Worm (Caenorhabditis elegans) whole organism, L4/young adult: ENCODE results near the gene ZK1127.13.

Experiments
- W03F9.2 ChIP-seq: fragments of 150-350 bp; optimal IDR thresholded peaks from 2 replicates; lab custom pipeline; 2014; ENCODE audit warnings: missing biosample characterization, missing genetic modification characterization
- him-1 ChIP-seq: sonication (generic microtip); optimal IDR thresholded peaks from 2 replicates; lab custom pipeline; 2016; ENCODE audit warnings: missing genotype, missing genetic modification reagents, missing genetic modification characterization, missing compliant biosample characterization

ce11 chrII:7100838-7101237 lies 47.7 kb downstream of the ZK1127.13 start, which contains the start of gene mmaa-1:
- TF ChIP-seq W03F9.2 (tag; lab: Kevin White, UChicago): no peak
- TF ChIP-seq him-1 (tag; lab: Kevin White, UChicago): no peak
